Worm (Caenorhabditis elegans): ENCODE data around the gene M163.7.
A peak's percentile ranks its signal among the peaks of the same experiment; 100 is the strongest.

M163.7 gene

ce11 chrX:14478743-14479428 lies 14.3 kb downstream of the M163.7 start, which contains the start of gene M163.11 (continued):
- TF ChIP-seq aptf-2 (GFP tag; conservative IDR thresholded peaks at IDR 0.05) (no peak), tlf-1 (GFP tag; optimal IDR thresholded peaks at IDR 0.05) (peak; percentile 15), bed-1 (GFP tag; IDR thresholded peaks at IDR 0.05) (no peak), C17E4.6 (GFP tag; IDR thresholded peaks at IDR 0.05) (no peak), die-1 (tag; optimal IDR thresholded peaks at IDR 0.05) (peak; percentile 92), hlh-12 (tag; optimal IDR thresholded peaks at IDR 0.05) (peak; percentile 44), B0261.1 (tag; optimal IDR thresholded peaks at IDR 0.05) (peak; percentile 82), akir-1 (GFP tag; optimal IDR thresholded peaks at IDR 0.05) (no peak), bed-2 (GFP tag; IDR thresholded peaks at IDR 0.05) (no peak), mel-28 (tag; optimal IDR thresholded peaks at IDR 0.05; ENCODE audit: borderline replicate concordance) (no peak), hsf-1 (GFP tag; IDR thresholded peaks at IDR 0.05) (no peak), F33H1.4 (GFP tag; IDR thresholded peaks at IDR 0.05) (no peak), madf-10 (tag; optimal IDR thresholded peaks at IDR 0.05) (peak; percentile 39), cebp-1 (GFP tag; IDR thresholded peaks at IDR 0.05) (0 out of 2 replicates have a peak, but pooled peaks have one; percentile 22), cebp-1 (tag; optimal IDR thresholded peaks at IDR 0.05) (peak; percentile 17), attf-6 (GFP tag; IDR thresholded peaks at IDR 0.05) (0 out of 2 replicates have a peak, but pooled peaks have one; percentile 25), ekl-4 (GFP tag; IDR thresholded peaks at IDR 0.05) (0 out of 2 replicates have a peak, but pooled peaks have one; percentile 55), madf-3 (GFP tag; IDR thresholded peaks at IDR 0.05) (peak; percentile 80; the same call in 1 of the 2 replicates), efl-1 (GFP tag; optimal IDR thresholded peaks at IDR 0.05) (no peak), lin-26 (GFP tag; IDR thresholded peaks at IDR 0.05) (peak; percentile 96), rec-8 (tag; optimal IDR thresholded peaks at IDR 0.05) (peak; percentile 55 to 57), madf-6 (GFP tag; IDR thresholded peaks at IDR 0.05) (peak; percentile 44; the same call in 1 of the 2 replicates), mxl-1 (tag; optimal IDR thresholded peaks at IDR 0.05) (peak; percentile 57), egrh-3 (GFP tag; IDR thresholded peaks at IDR 0.05) (no peak), aptf-3 (GFP tag; IDR thresholded peaks at IDR 0.05) (0 out of 2 replicates have a peak, but pooled peaks have one; percentile 55), lin-35 (GFP tag; optimal IDR thresholded peaks at IDR 0.05) (peak in 1 of 3 experiments; percentile 62), ceh-27 (GFP tag; optimal IDR thresholded peaks at IDR 0.05) (no peak), F10E7.11 (tag; optimal IDR thresholded peaks at IDR 0.05) (no peak), tbp1 (GFP tag; optimal IDR thresholded peaks at IDR 0.05) (peak; percentile 91), sptf-2 (GFP tag; optimal IDR thresholded peaks at IDR 0.05) (no peak), hrde-1 (tag; optimal IDR thresholded peaks at IDR 0.05; ENCODE audit: borderline replicate concordance) (no peak), lag-1 (GFP tag; IDR thresholded peaks at IDR 0.05) (no peak), him-1 (tag; optimal IDR thresholded peaks at IDR 0.05) (peak; percentile 14), attf-5 (GFP tag; optimal IDR thresholded peaks at IDR 0.05) (peak; percentile 7), K11D2.4 (GFP tag; IDR thresholded peaks at IDR 0.05) (no peak), C06A6.2 (GFP tag; conservative IDR thresholded peaks at IDR 0.05) (no peak), F23B12.7 (tag; optimal IDR thresholded peaks at IDR 0.05; ENCODE audit: insufficient read depth) (peak; percentile 9), Y67H2A.10 (GFP tag; conservative IDR thresholded peaks at IDR 0.05) (no peak), hmg-1.2 (GFP tag; IDR thresholded peaks at IDR 0.05) (peak; percentile 69), egl-18 (GFP tag; IDR thresholded peaks at IDR 0.05) (no peak), ztf-28 (GFP tag; IDR thresholded peaks at IDR 0.05) (no peak), ceh-79 (tag; optimal IDR thresholded peaks at IDR 0.05) (no peak), athp-1 (tag; optimal IDR thresholded peaks at IDR 0.05) (peak; percentile 21)
